Worm (Caenorhabditis elegans) whole organism, L1 larva: Measurements from ENCODE around the gene bath-47.

Experiments
- lin-13 ChIP-seq: fragments of 150-350 bp; optimal IDR thresholded peaks from 2 replicates; lab custom pipeline; 2014; ENCODE audit warnings: missing biosample characterization, missing genetic modification reagents, missing genetic modification characterization
- lin-14 ChIP-seq: fragments of 200-800 bp; sonication (Bioruptor generic); optimal IDR thresholded peaks from 2 replicates; lab custom pipeline; 2018; ENCODE audit warnings: mild to moderate bottlenecking, missing genetic modification characterization, moderate library complexity, missing compliant biosample characterization

DNA sequence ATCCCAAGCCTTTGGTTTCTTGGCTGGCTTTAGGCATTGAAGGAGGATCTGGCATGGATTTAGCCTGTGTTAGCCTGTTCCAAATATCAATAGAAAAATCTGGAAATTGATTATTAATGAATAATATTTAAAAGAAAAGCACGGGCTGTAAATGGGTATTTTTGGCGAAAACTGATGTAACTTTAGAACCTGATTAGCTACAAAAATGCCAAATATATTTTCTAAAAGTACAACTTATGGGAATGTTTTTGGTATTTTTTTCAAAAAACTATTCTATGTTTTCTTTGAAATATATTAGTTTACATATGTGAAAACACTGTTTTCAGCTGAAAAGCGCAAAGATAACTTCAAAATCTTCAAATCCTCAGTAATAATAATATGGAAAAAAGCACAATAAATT, 950 bp upstream of the bath-47 start, which contains the start of gene bath-26:
- TF ChIP-seq lin-13 (GFP tag; lab: Kevin White, UChicago) = no peak
- TF ChIP-seq lin-14 (GFP tag; lab: Kevin White, UChicago) = no peak
